Fruit fly (Drosophila melanogaster) whole organism, pupa: ENCODE results near the gene Gr93a.
A peak's percentile ranks its signal among the peaks of the same experiment; 100 is the strongest.

Source experiments
- CG10348 ChIP-seq: fragments of 200-800 bp; sonication (Bioruptor generic); IDR thresholded peaks from 2 replicates; pipeline ENCODE4 v1.3.6; 2022; ENCODE audit warnings: missing biosample characterization, missing genetic modification characterization
- CG12605 ChIP-seq: fragments of 200-800 bp; sonication (Bioruptor generic); IDR thresholded peaks from 2 replicates; pipeline ENCODE4 v1.3.6; 2022; ENCODE audit warnings: missing biosample characterization, missing genetic modification characterization
- CG13204 ChIP-seq: fragments of 200-800 bp; sonication (Bioruptor generic); optimal IDR thresholded peaks from 2 replicates; lab custom pipeline; 2018; ENCODE audit warnings: missing biosample characterization, mild to moderate bottlenecking, missing genetic modification characterization, moderate library complexity
- CG14655 ChIP-seq: fragments of 200-800 bp; sonication (Bioruptor generic); optimal IDR thresholded peaks from 3 replicates; lab custom pipeline; 2017; ENCODE audit warnings: mild to moderate bottlenecking, missing biosample characterization, missing genetic modification reagents, missing genetic modification characterization
- CG15710 ChIP-seq: fragments of 200-800 bp; sonication (Bioruptor generic); optimal IDR thresholded peaks from 2 replicates; lab custom pipeline; 2018; ENCODE audit warnings: missing biosample characterization, mild to moderate bottlenecking, missing genetic modification characterization, moderate library complexity
- CG17806 ChIP-seq: fragments of 200-800 bp; sonication (Bioruptor generic); optimal IDR thresholded peaks from 2 replicates; lab custom pipeline; 2018; ENCODE audit warnings: missing biosample characterization, mild to moderate bottlenecking, missing genetic modification characterization, moderate library complexity
- CG32121 ChIP-seq: fragments of 200-800 bp; sonication (Bioruptor generic); IDR thresholded peaks from 2 replicates; pipeline ENCODE4 v1.3.6; 2022; ENCODE audit warnings: missing biosample characterization, missing genetic modification characterization
- CG34367 ChIP-seq: fragments of 200-800 bp; sonication (Bioruptor generic); optimal IDR thresholded peaks from 2 replicates; lab custom pipeline; 2018; ENCODE audit warnings: missing biosample characterization, mild to moderate bottlenecking, missing genetic modification characterization
- CG4496 ChIP-seq: fragments of 200-800 bp; sonication (Bioruptor generic); IDR thresholded peaks from 3 replicates; pipeline ENCODE4 v1.3.6; 2022; ENCODE audit warnings: missing biosample characterization, missing genetic modification characterization
- CG8159 ChIP-seq: fragments of 200-800 bp; sonication (Bioruptor generic); optimal IDR thresholded peaks from 3 replicates; lab custom pipeline; 2018; ENCODE audit warnings: missing biosample characterization, mild to moderate bottlenecking, missing genetic modification characterization, moderate library complexity
- CG8301 ChIP-seq: fragments of 200-800 bp; sonication (Bioruptor generic); optimal IDR thresholded peaks from 2 replicates; lab custom pipeline; 2018; ENCODE audit warnings: missing biosample characterization, mild to moderate bottlenecking, missing genetic modification characterization
- CG9948 ChIP-seq: fragments of 200-800 bp; sonication (Bioruptor generic); optimal IDR thresholded peaks from 2 replicates; lab custom pipeline; 2018; ENCODE audit warnings: missing biosample characterization, mild to moderate bottlenecking, missing genetic modification characterization, moderate library complexity
- D1 ChIP-seq: fragments of 200-800 bp; sonication (Bioruptor generic); optimal IDR thresholded peaks from 2 replicates; lab custom pipeline; 2018; ENCODE audit warnings: missing biosample characterization, mild to moderate bottlenecking, missing genetic modification characterization, moderate library complexity
- EcR ChIP-seq: fragments of 200-800 bp; sonication (Bioruptor generic); optimal IDR thresholded peaks from 3 replicates; lab custom pipeline; 2019; ENCODE audit warnings: missing biosample characterization, missing genetic modification characterization, mild to moderate bottlenecking, moderate library complexity, missing genetic modification reagents
- Ets98B ChIP-seq: fragments of 200-800 bp; sonication (Bioruptor generic); IDR thresholded peaks from 2 replicates; pipeline ENCODE4 v1.3.6; 2022; ENCODE audit warnings: missing biosample characterization, missing genetic modification characterization
- Pif1A ChIP-seq: fragments of 200-800 bp; sonication (Bioruptor generic); optimal IDR thresholded peaks from 3 replicates; lab custom pipeline; 2016; ENCODE audit warnings: missing biosample characterization, missing genetic modification characterization
- Pif1B ChIP-seq: fragments of 200-800 bp; sonication (Bioruptor generic); optimal IDR thresholded peaks from 3 replicates; lab custom pipeline; 2016; ENCODE audit warnings: missing biosample characterization, missing genetic modification characterization
- Snoo ChIP-seq: fragments of 200-800 bp; sonication (Bioruptor generic); optimal IDR thresholded peaks from 3 replicates; lab custom pipeline; 2017; ENCODE audit warnings: missing biosample characterization, mild to moderate bottlenecking, missing genetic modification characterization, inconsistent platforms
- fd96Ca ChIP-seq: fragments of 200-800 bp; sonication (Bioruptor generic); IDR thresholded peaks from 3 replicates; pipeline ENCODE4 v1.3.6; 2022; ENCODE audit warnings: missing biosample characterization, missing genetic modification characterization
- gl ChIP-seq: fragments of 200-800 bp; sonication (Bioruptor generic); optimal IDR thresholded peaks from 2 replicates; lab custom pipeline; 2018; ENCODE audit warnings: missing biosample characterization, mild to moderate bottlenecking, missing genetic modification characterization
- rn ChIP-seq: fragments of 200-800 bp; sonication (Bioruptor generic); IDR thresholded peaks from 2 replicates; pipeline ENCODE4 v1.3.6; 2022; ENCODE audit warnings: missing biosample characterization, missing genetic modification characterization

The Gr93a gene

dm6 chr3R:21862868-21863267, 30.6 kb downstream of the Gr93a start:
- TF ChIP-seq CG14655 (GFP tag; lab: Kevin White, UChicago), result peak; percentile 41
- no peak for TF ChIP-seq CG32121
- TF ChIP-seq, all 21 proteins: peak for 1

dm6 chr3R:21863817-21864384, 31.6 kb downstream of the Gr93a start:
- no peak for TF ChIP-seq gl (tag; lab: Kevin White, UChicago)
- 0 out of 2 replicates have a peak, but pooled peaks have one; percentile 23 for TF ChIP-seq CG32121
- TF ChIP-seq CG14655 (GFP tag; lab: Kevin White, UChicago), result peak; percentile 16

- no peak for TF ChIP-seq CG12605 (GFP tag; lab: Robert Waterston, UW)
- no peak for TF ChIP-seq CG4496 (GFP tag; lab: Robert Waterston, UW)
- TF ChIP-seq Ets98B (GFP tag; lab: Robert Waterston, UW), result no peak
- no peak for TF ChIP-seq CG34367 (tag; lab: Kevin White, UChicago)
- TF ChIP-seq CG32121, result no peak
- TF ChIP-seq CG15710 (tag; lab: Kevin White, UChicago), result no peak
- no peak for TF ChIP-seq CG8159 (tag; lab: Kevin White, UChicago)
- TF ChIP-seq EcR, result no peak
- no peak for TF ChIP-seq CG10348
- no peak for TF ChIP-seq CG13204 (GFP tag; lab: Kevin White, UChicago)
- no peak for TF ChIP-seq Pif1B (GFP tag; lab: Kevin White, UChicago)
- no peak for TF ChIP-seq CG14655 (GFP tag; lab: Kevin White, UChicago)
- no peak for TF ChIP-seq D1 (tag; lab: Kevin White, UChicago)
These were observed 32.2 kb downstream of the Gr93a start for dm6 chr3R:21864484-21864883.

dm6 chr3R:21864992-21865391, 32.7 kb downstream of the Gr93a start, which contains the start of gene lsn:
Gene lsn, plus strand, starts transcription at chr3R:21865168.
- TF ChIP-seq rn (no peak), D1 (tag; lab: Kevin White, UChicago) (peak; percentile 46), CG9948 (tag; lab: Kevin White, UChicago) (no peak), CG15710 (tag; lab: Kevin White, UChicago) (no peak)
- TF ChIP-seq, all 21 proteins: peak for 1

dm6 chr3R:21867819-21868218, 35.5 kb downstream of the Gr93a start, which contains the start of the genes CG6569 and Cby:
Gene CG6569, minus strand, starts transcription at chr3R:21867919.
Gene Cby, plus strand, starts transcription at chr3R:21868003.
- TF ChIP-seq D1 (tag; lab: Kevin White, UChicago) (no peak), Snoo (tag; lab: Kevin White, UChicago) (no peak), CG8301 (tag; lab: Kevin White, UChicago) (no peak), CG9948 (tag; lab: Kevin White, UChicago) (no peak), CG15710 (tag; lab: Kevin White, UChicago) (no peak), CG12605 (GFP tag; lab: Robert Waterston, UW) (no peak), gl (tag; lab: Kevin White, UChicago) (no peak), CG10348 (no peak), CG8159 (tag; lab: Kevin White, UChicago) (no peak), EcR (no peak), rn (no peak), CG17806 (tag; lab: Kevin White, UChicago) (no peak), CG4496 (GFP tag; lab: Robert Waterston, UW) (no peak), CG14655 (GFP tag; lab: Kevin White, UChicago) (no peak), CG34367 (tag; lab: Kevin White, UChicago) (no peak), CG32121 (no peak), fd96Ca (GFP tag; lab: Robert Waterston, UW) (no peak), CG13204 (GFP tag; lab: Kevin White, UChicago) (no peak), Ets98B (GFP tag; lab: Robert Waterston, UW) (no peak)

dm6 chr3R:21869464-21870100, 37.3 kb downstream of the Gr93a start, which contains the start of gene CG31174:
Gene CG31174, minus strand, starts transcription at chr3R:21869514.
- no peak for TF ChIP-seq CG8159 (tag; lab: Kevin White, UChicago)
- TF ChIP-seq Ets98B (GFP tag; lab: Robert Waterston, UW), result no peak

- TF ChIP-seq CG8159 (tag; lab: Kevin White, UChicago) (peak; percentile 85), CG32121 (peak; percentile 95), fd96Ca (GFP tag; lab: Robert Waterston, UW) (peak; percentile 90), Pif1A (GFP tag; lab: Kevin White, UChicago) (peak; percentile 82), CG34367 (tag; lab: Kevin White, UChicago) (peak; percentile 78), CG10348 (peak; percentile 62), rn (peak; percentile 74), Pif1B (GFP tag; lab: Kevin White, UChicago) (peak; percentile 82), CG14655 (GFP tag; lab: Kevin White, UChicago) (peak; percentile 89), CG4496 (GFP tag; lab: Robert Waterston, UW) (peak; percentile 94), Snoo (tag; lab: Kevin White, UChicago) (peak; percentile 28), CG12605 (GFP tag; lab: Robert Waterston, UW) (peak; percentile 90), CG15710 (tag; lab: Kevin White, UChicago) (peak; percentile 85), Ets98B (GFP tag; lab: Robert Waterston, UW) (peak; percentile 93), CG8301 (tag; lab: Kevin White, UChicago) (peak; percentile 91), EcR (no peak), CG17806 (tag; lab: Kevin White, UChicago) (peak; percentile 87), gl (tag; lab: Kevin White, UChicago) (peak; percentile 66), CG13204 (GFP tag; lab: Kevin White, UChicago) (no peak), D1 (tag; lab: Kevin White, UChicago) (no peak), CG9948 (tag; lab: Kevin White, UChicago) (peak; percentile 81)
These were observed 38.1 kb downstream of the Gr93a start, which contains the start of gene CG31431 for dm6 chr3R:21870158-21870971. Gene CG31431, plus strand, starts transcription at chr3R:21870681.
